Fruit fly (Drosophila melanogaster) whole organism, embryonic: ENCODE data around the gene CG31038.

Source experiments
- Atf3 ChIP-seq: fragments of 200-800 bp; sonication (Bioruptor generic); optimal IDR thresholded peaks from 3 replicates; lab custom pipeline; 2016; ENCODE audit warnings: missing biosample characterization, missing genetic modification characterization
- Atf6 ChIP-seq: fragments of 200-800 bp; sonication (Bioruptor generic); IDR thresholded peaks from 2 replicates; pipeline ENCODE4 v1.3.6; 2022; ENCODE audit warnings: missing biosample characterization, missing genetic modification characterization
- Bgb ChIP-seq: fragments of 200-800 bp; sonication (Bioruptor generic); IDR thresholded peaks from 2 replicates; pipeline ENCODE4 v1.3.6; 2022; ENCODE audit warnings: missing biosample characterization, missing genetic modification characterization; ENCODE audit not compliant: partially characterized antibody
- CG10565 ChIP-seq: fragments of 200-800 bp; sonication (Bioruptor generic); optimal IDR thresholded peaks from 3 replicates; lab custom pipeline; 2016; ENCODE audit warnings: missing biosample characterization, mild to moderate bottlenecking, missing genetic modification characterization
- CG11456 ChIP-seq: fragments of 200-800 bp; sonication (Bioruptor generic); IDR thresholded peaks from 3 replicates; pipeline ENCODE4 v1.3.6; 2022; ENCODE audit warnings: missing biosample characterization, missing genetic modification characterization
- CG13296 ChIP-seq: fragments of 200-800 bp; sonication (Bioruptor generic); optimal IDR thresholded peaks from 3 replicates; lab custom pipeline; 2018; ENCODE audit warnings: missing biosample characterization, mild to moderate bottlenecking, missing genetic modification characterization
- CG13894 ChIP-seq: fragments of 200-800 bp; sonication (Bioruptor generic); optimal IDR thresholded peaks from 3 replicates; lab custom pipeline; 2018; ENCODE audit warnings: missing biosample characterization, mild to moderate bottlenecking, missing genetic modification characterization, moderate library complexity
- CG14014 ChIP-seq: fragments of 200-800 bp; sonication (Bioruptor generic); IDR thresholded peaks from 2 replicates; pipeline ENCODE4 v1.3.6; 2022; ENCODE audit warnings: missing biosample characterization, missing genetic modification characterization
- CG14667 ChIP-seq: fragments of 200-800 bp; sonication (Bioruptor generic); IDR thresholded peaks from 2 replicates; pipeline ENCODE4 v1.3.6; 2022; ENCODE audit warnings: missing biosample characterization, missing genetic modification characterization
- CG15696 ChIP-seq: fragments of 200-800 bp; sonication (Bioruptor generic); optimal IDR thresholded peaks from 2 replicates; lab custom pipeline; 2019; ENCODE audit warnings: missing biosample characterization, mild to moderate bottlenecking, missing genetic modification characterization, moderate library complexity
- CG17186 ChIP-seq: fragments of 200-800 bp; sonication (Bioruptor generic); optimal IDR thresholded peaks from 3 replicates; lab custom pipeline; 2017; ENCODE audit warnings: missing biosample characterization, missing genetic modification reagents, missing genetic modification characterization
- CG18619 ChIP-seq: fragments of 200-800 bp; sonication (Bioruptor generic); optimal IDR thresholded peaks from 3 replicates; lab custom pipeline; 2017; ENCODE audit warnings: missing biosample characterization, mild to moderate bottlenecking, missing genetic modification characterization
- CG32532 ChIP-seq: fragments of 200-800 bp; sonication (Bioruptor generic); IDR thresholded peaks from 2 replicates; pipeline ENCODE4 v1.3.6; 2022; ENCODE audit warnings: missing biosample characterization, missing genetic modification characterization
- CG32772 ChIP-seq: fragments of 200-800 bp; sonication (Bioruptor generic); IDR thresholded peaks from 2 replicates; pipeline ENCODE4 v1.3.6; 2022; ENCODE audit warnings: missing biosample characterization, missing genetic modification characterization
- CG4328 ChIP-seq: fragments of 200-800 bp; sonication (Bioruptor generic); optimal IDR thresholded peaks from 3 replicates; lab custom pipeline; 2017; ENCODE audit warnings: missing biosample characterization, missing genetic modification reagents, missing genetic modification characterization
- CG5245 ChIP-seq: fragments of 200-800 bp; sonication (Bioruptor generic); optimal IDR thresholded peaks from 3 replicates; lab custom pipeline; 2016; ENCODE audit warnings: missing biosample characterization, missing genetic modification characterization
- CG6254 ChIP-seq: fragments of 200-800 bp; sonication (Bioruptor generic); optimal IDR thresholded peaks from 3 replicates; lab custom pipeline; 2017; ENCODE audit warnings: mild to moderate bottlenecking, missing biosample characterization, missing genetic modification reagents, missing genetic modification characterization
- CG8290 ChIP-seq, 3 experiments: fragments of 200-800 bp; sonication (Bioruptor generic); optimal IDR thresholded peaks; 2 replicates each; lab custom pipeline; 2016 to 2019; ENCODE audit warnings: missing biosample characterization in 3 of 3, missing genetic modification characterization in 3 of 3, mild to moderate bottlenecking in 2 of 3, moderate library complexity in 1 of 3
- CG8359 ChIP-seq: fragments of 200-800 bp; sonication (Bioruptor generic); optimal IDR thresholded peaks from 2 replicates; lab custom pipeline; 2017; ENCODE audit warnings: missing biosample characterization, mild to moderate bottlenecking, missing genetic modification characterization, borderline replicate concordance
- CG9932 ChIP-seq: fragments of 200-800 bp; sonication (Bioruptor generic); IDR thresholded peaks from 2 replicates; pipeline ENCODE4 v1.3.6; 2022; ENCODE audit warnings: missing biosample characterization, missing genetic modification characterization
- Dad ChIP-seq: fragments of 200-800 bp; sonication (Bioruptor generic); optimal IDR thresholded peaks from 3 replicates; lab custom pipeline; 2016; ENCODE audit warnings: missing biosample characterization, missing genetic modification characterization
- E2f2 ChIP-seq: fragments of 200-800 bp; sonication (Bioruptor generic); IDR thresholded peaks from 2 replicates; pipeline ENCODE4 v1.3.6; 2022; ENCODE audit warnings: missing biosample characterization, missing genetic modification characterization
- ERR ChIP-seq: fragments of 200-800 bp; sonication (Bioruptor generic); optimal IDR thresholded peaks from 2 replicates; lab custom pipeline; 2016; ENCODE audit warnings: missing biosample characterization, missing genetic modification characterization
- Fer1 ChIP-seq: fragments of 200-800 bp; sonication (Bioruptor generic); optimal IDR thresholded peaks from 2 replicates; lab custom pipeline; 2017; ENCODE audit warnings: missing biosample characterization, mild to moderate bottlenecking, missing genetic modification characterization
- Gug ChIP-seq: fragments of 200-800 bp; sonication (Bioruptor generic); IDR thresholded peaks from 4 replicates; pipeline ENCODE4 v1.3.6; 2022; ENCODE audit warnings: missing biosample characterization, missing genetic modification characterization
- Hmx ChIP-seq: fragments of 200-800 bp; sonication (Bioruptor generic); optimal IDR thresholded peaks from 2 replicates; lab custom pipeline; 2016; ENCODE audit warnings: missing biosample characterization, missing genetic modification characterization
- Hsf ChIP-seq: fragments of 200-800 bp; sonication (Bioruptor generic); optimal IDR thresholded peaks from 3 replicates; lab custom pipeline; 2016; ENCODE audit warnings: missing biosample characterization, missing genetic modification characterization
- Lhr ChIP-seq: fragments of 200-800 bp; sonication (Bioruptor generic); optimal IDR thresholded peaks from 3 replicates; lab custom pipeline; 2017; ENCODE audit warnings: mild to moderate bottlenecking, missing biosample characterization, missing genetic modification reagents, missing genetic modification characterization
- MTF-1 ChIP-seq: fragments of 200-800 bp; sonication (Bioruptor generic); optimal IDR thresholded peaks from 2 replicates; lab custom pipeline; 2018; ENCODE audit warnings: missing biosample characterization, mild to moderate bottlenecking, missing genetic modification characterization, borderline replicate concordance
- Max ChIP-seq: fragments of 200-800 bp; sonication (Bioruptor generic); optimal IDR thresholded peaks from 2 replicates; lab custom pipeline; 2016; ENCODE audit warnings: missing biosample characterization, mild to moderate bottlenecking, missing genetic modification characterization
- Mes4 ChIP-seq: fragments of 200-800 bp; sonication (Bioruptor generic); optimal IDR thresholded peaks from 2 replicates; lab custom pipeline; 2016; ENCODE audit warnings: missing biosample characterization, missing genetic modification characterization
- Sox100B ChIP-seq: fragments of 200-800 bp; sonication (Bioruptor generic); optimal IDR thresholded peaks from 3 replicates; lab custom pipeline; 2018; ENCODE audit warnings: missing biosample characterization, mild to moderate bottlenecking, missing genetic modification characterization
- Ssrp ChIP-seq: fragments of 200-800 bp; sonication (Bioruptor generic); optimal IDR thresholded peaks from 2 replicates; lab custom pipeline; 2018; ENCODE audit warnings: missing biosample characterization, mild to moderate bottlenecking, missing genetic modification characterization, moderate library complexity
- ab ChIP-seq: fragments of 200-800 bp; sonication (Bioruptor generic); optimal IDR thresholded peaks from 2 replicates; lab custom pipeline; 2016; ENCODE audit warnings: missing biosample characterization, missing genetic modification characterization
- caup ChIP-seq: fragments of 200-800 bp; sonication (Bioruptor generic); optimal IDR thresholded peaks from 3 replicates; lab custom pipeline; 2017; ENCODE audit warnings: missing biosample characterization, mild to moderate bottlenecking, missing genetic modification characterization, moderate library complexity; ENCODE audit not compliant: severe bottlenecking
- dan ChIP-seq: fragments of 200-800 bp; sonication (Bioruptor generic); IDR thresholded peaks from 2 replicates; pipeline ENCODE4 v1.3.6; 2022; ENCODE audit warnings: missing biosample characterization, missing genetic modification characterization
- dysf ChIP-seq: fragments of 200-800 bp; sonication (Bioruptor generic); IDR thresholded peaks from 3 replicates; pipeline ENCODE4 v1.3.6; 2022; ENCODE audit warnings: missing biosample characterization, missing genetic modification characterization
- fu2 ChIP-seq: fragments of 200-800 bp; sonication (Bioruptor generic); optimal IDR thresholded peaks from 2 replicates; lab custom pipeline; 2016; ENCODE audit warnings: missing biosample characterization, missing genetic modification characterization
- hb ChIP-seq: fragments of 200-800 bp; sonication (Bioruptor generic); IDR thresholded peaks from 3 replicates; pipeline ENCODE4 v1.3.6; 2022; ENCODE audit warnings: missing biosample characterization, missing genetic modification characterization; ENCODE audit not compliant: partially characterized antibody
- lbe ChIP-seq: fragments of 200-800 bp; sonication (Bioruptor generic); optimal IDR thresholded peaks from 2 replicates; lab custom pipeline; 2016; ENCODE audit warnings: missing biosample characterization, mild to moderate bottlenecking, missing genetic modification characterization
- nerfin-1 ChIP-seq: fragments of 200-800 bp; sonication (Bioruptor generic); optimal IDR thresholded peaks from 3 replicates; lab custom pipeline; 2019; ENCODE audit warnings: missing biosample characterization, mild to moderate bottlenecking, missing genetic modification characterization, moderate library complexity
- salm ChIP-seq: fragments of 200-800 bp; sonication (Bioruptor generic); optimal IDR thresholded peaks from 2 replicates; lab custom pipeline; 2018; ENCODE audit warnings: missing biosample characterization, mild to moderate bottlenecking, missing genetic modification characterization
- slp2 ChIP-seq: fragments of 200-800 bp; sonication (Bioruptor generic); optimal IDR thresholded peaks from 2 replicates; lab custom pipeline; 2016; ENCODE audit warnings: missing biosample characterization, missing genetic modification characterization
- sob ChIP-seq: fragments of 200-800 bp; sonication (Bioruptor generic); IDR thresholded peaks from 2 replicates; pipeline ENCODE4 v1.3.6; 2022; ENCODE audit warnings: missing biosample characterization, missing genetic modification characterization
- tgo ChIP-seq: fragments of 200-800 bp; sonication (Bioruptor generic); IDR thresholded peaks from 3 replicates; pipeline ENCODE4 v1.3.6; 2022; ENCODE audit warnings: missing biosample characterization, missing genetic modification characterization
- tll ChIP-seq, 2 experiments: fragments of 200-800 bp in 1 of 2; fragments of >200 bp in 1 of 2; sonication (Bioruptor generic) in 1 of 2; optimal IDR thresholded peaks; 2 replicates each; lab custom pipeline; 2017 to 2019; ENCODE audit warnings: missing biosample characterization in 2 of 2, missing genetic modification characterization in 2 of 2, mild to moderate bottlenecking in 1 of 2, moderate library complexity in 1 of 2
- toy ChIP-seq: fragments of 200-800 bp; sonication (Bioruptor generic); IDR thresholded peaks from 2 replicates; pipeline ENCODE4 v1.3.6; 2022; ENCODE audit warnings: missing biosample characterization, missing genetic modification characterization
- trem ChIP-seq: fragments of 200-800 bp; optimal IDR thresholded peaks from 3 replicates; lab custom pipeline; 2019; ENCODE audit warnings: missing biosample characterization, mild to moderate bottlenecking, missing genetic modification characterization, moderate library complexity

The CG31038 gene

DNA sequence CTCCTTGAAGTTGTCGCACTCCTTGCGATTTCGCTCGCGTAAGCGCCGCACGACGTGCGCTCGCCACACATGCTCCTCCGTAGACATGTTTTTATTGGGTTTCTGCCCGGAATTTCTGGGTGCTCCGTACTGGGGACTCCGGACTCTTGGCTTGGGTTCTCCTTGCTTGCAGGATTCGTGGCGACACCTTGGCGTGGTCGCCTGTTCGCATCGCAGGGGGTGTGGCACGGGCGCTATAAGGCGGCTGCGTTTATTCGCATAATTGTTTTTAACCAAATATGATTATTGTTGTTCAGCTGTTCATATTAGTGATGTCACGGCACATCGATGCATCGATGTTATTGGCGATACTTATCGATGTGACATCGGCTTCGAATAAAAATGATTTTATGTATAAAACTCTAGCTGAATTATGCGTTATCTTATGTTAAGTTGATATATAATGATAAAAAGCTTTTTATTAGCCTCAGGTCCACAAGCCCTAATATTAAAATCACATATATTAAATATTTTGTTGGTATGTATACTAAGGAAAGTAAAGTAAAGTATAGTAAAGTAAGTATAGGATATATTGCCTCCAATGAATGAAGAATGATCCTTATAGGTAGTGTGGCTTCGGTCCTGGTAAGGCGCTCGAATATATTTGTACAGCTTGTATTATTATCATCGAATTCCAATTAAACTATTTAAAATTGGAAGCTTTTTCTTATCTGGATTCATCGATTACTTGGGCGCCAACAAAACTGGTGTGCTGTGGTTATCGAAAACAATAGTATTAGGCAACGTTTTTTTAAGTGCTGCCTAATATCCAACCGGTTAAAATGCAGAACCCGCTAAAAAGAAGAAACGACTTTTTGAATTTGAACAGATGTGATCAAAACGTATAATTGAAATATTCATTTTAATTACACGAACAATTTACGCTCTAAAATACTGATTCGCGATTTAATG lies 41.8 kb upstream of the CG31038 start, which contains the start of gene Atg16 (continued):
- TF ChIP-seq dan (GFP tag; lab: Robert Waterston, UW) (no peak), caup (no peak), Ssrp (no peak), tll (GFP tag; optimal IDR thresholded peaks at IDR 0.05; lab: Kevin White, UChicago) (no peak), Fer1 (GFP tag; lab: Kevin White, UChicago) (no peak), CG32532 (GFP tag; lab: Robert Waterston, UW) (no peak), Gug (no peak; the same call in 3 of the 4 replicates), Max (GFP tag; lab: Kevin White, UChicago) (no peak), slp2 (no peak), CG6254 (no peak), CG4328 (GFP tag; lab: Kevin White, UChicago) (no peak), CG14667 (GFP tag; lab: Robert Waterston, UW) (no peak), dysf (no peak), E2f2 (GFP tag; lab: Robert Waterston, UW) (peak; percentile 91), Atf6 (GFP tag; lab: Robert Waterston, UW) (no peak), toy (GFP tag; lab: Robert Waterston, UW) (no peak), trem (tag; lab: Kevin White, UChicago) (no peak), lbe (peak; percentile 50), hb (peak; percentile 94), MTF-1 (GFP tag; lab: Kevin White, UChicago) (no peak), Sox100B (GFP tag; lab: Kevin White, UChicago) (no peak), CG8290 (GFP tag; optimal IDR thresholded peaks at IDR 0.05; lab: Kevin White, UChicago) (no peak), CG8290 (tag; optimal IDR thresholded peaks at IDR 0.05; lab: Kevin White, UChicago) (no peak), CG14014 (GFP tag; lab: Robert Waterston, UW) (no peak), CG15696 (tag; lab: Kevin White, UChicago) (no peak), CG18619 (GFP tag; lab: Kevin White, UChicago) (no peak), salm (tag; lab: Kevin White, UChicago) (no peak), Atf3 (GFP tag; lab: Kevin White, UChicago) (no peak), Dad (GFP tag; lab: Kevin White, UChicago) (no peak), CG17186 (GFP tag; lab: Kevin White, UChicago) (no peak), ab (GFP tag; lab: Kevin White, UChicago) (no peak), Hsf (GFP tag; lab: Kevin White, UChicago) (no peak), CG32772 (GFP tag; lab: Robert Waterston, UW) (no peak), CG9932 (peak; percentile 48), CG13296 (no peak), Hmx (GFP tag; lab: Kevin White, UChicago) (no peak), Lhr (GFP tag; lab: Kevin White, UChicago) (no peak), CG11456 (no peak), CG13894 (tag; lab: Kevin White, UChicago) (no peak), CG8359 (GFP tag; lab: Kevin White, UChicago) (no peak), fu2 (GFP tag; lab: Kevin White, UChicago) (no peak), nerfin-1 (tag; lab: Kevin White, UChicago) (no peak), ERR (no peak), Bgb (GFP tag; lab: Robert Waterston, UW) (peak; percentile 92), sob (0 out of 2 replicates have a peak, but pooled peaks have one; percentile 9), CG10565 (no peak), CG5245 (GFP tag; lab: Kevin White, UChicago) (no peak), tgo (GFP tag; lab: Robert Waterston, UW) (no peak), Mes4 (GFP tag; lab: Kevin White, UChicago) (no peak)
